Worm (Caenorhabditis elegans): ENCODE data around the gene chca-1.

The chca-1 gene

ce11 chrIV:9651234-9651633 is at the start of gene chca-1 (continued):
- no peak for TF ChIP-seq unc-130 (GFP tag; optimal IDR thresholded peaks at IDR 0.05)
- peak; percentile 77 for TF ChIP-seq nhr-48 (tag; optimal IDR thresholded peaks at IDR 0.05)
- no peak for TF ChIP-seq spr-1 (tag; optimal IDR thresholded peaks at IDR 0.05)
- TF ChIP-seq F49E8.2 (tag; optimal IDR thresholded peaks at IDR 0.05; ENCODE audit: borderline replicate concordance), result no peak
- TF ChIP-seq nhr-10 (tag; optimal IDR thresholded peaks at IDR 0.05), result peak; percentile 22
- no peak for TF ChIP-seq egl-43 (GFP tag; IDR thresholded peaks at IDR 0.05)
- TF ChIP-seq egl-27 (tag; optimal IDR thresholded peaks at IDR 0.05), result no peak
- TF ChIP-seq zfp-3 (GFP tag; conservative IDR thresholded peaks at IDR 0.05), result no peak
- peak in 1 of 2 experiments; percentile 44 for TF ChIP-seq unc-62 (GFP tag; optimal IDR thresholded peaks at IDR 0.05 in 1 of 2)
- TF ChIP-seq unc-62 (tag; optimal IDR thresholded peaks at IDR 0.05), result no peak
- TF ChIP-seq zip-11 (GFP tag; IDR thresholded peaks at IDR 0.05), result no peak
- TF ChIP-seq dmd-9 (GFP tag; IDR thresholded peaks at IDR 0.05), result no peak
- no peak for TF ChIP-seq T26A8.4 (GFP tag; IDR thresholded peaks at IDR 0.05)
- no peak for TF ChIP-seq tra-1 (GFP tag; IDR thresholded peaks at IDR 0.05)
- no peak for TF ChIP-seq pha-4 (GFP tag; IDR thresholded peaks at IDR 0.05)
- no peak for TF ChIP-seq pha-4 (tag; optimal IDR thresholded peaks at IDR 0.05)
- TF ChIP-seq nhr-11 (tag; optimal IDR thresholded peaks at IDR 0.05), result no peak
- no peak for TF ChIP-seq ces-1 (GFP tag; optimal IDR thresholded peaks at IDR 0.05)
- no peak for TF ChIP-seq ctbp-1 (GFP tag; IDR thresholded peaks at IDR 0.05)
- no peak for TF ChIP-seq aly-2 (tag; optimal IDR thresholded peaks at IDR 0.05)
- peak; percentile 75 for TF ChIP-seq mep-1 (tag; optimal IDR thresholded peaks at IDR 0.05)
- peak in 1 of 2 experiments; percentile 29 for TF ChIP-seq hif-1 (tag; optimal IDR thresholded peaks at IDR 0.05)
- TF ChIP-seq spr-3 (GFP tag; optimal IDR thresholded peaks at IDR 0.05), result no peak
- no peak for TF ChIP-seq zip-2 (tag; optimal IDR thresholded peaks at IDR 0.05)

- TF ChIP-seq ztf-11 (tag; optimal IDR thresholded peaks at IDR 0.05) (no peak), egl-27 (tag; optimal IDR thresholded peaks at IDR 0.05) (no peak), lsy-2 (tag; optimal IDR thresholded peaks at IDR 0.05) (no peak), ZK337.2 (GFP tag; IDR thresholded peaks at IDR 0.05) (no peak), ceh-82 (tag; optimal IDR thresholded peaks at IDR 0.05) (no peak), fkh-10 (GFP tag; optimal IDR thresholded peaks at IDR 0.05) (no peak), Y48G9A.11 (GFP tag; IDR thresholded peaks at IDR 0.05) (no peak), T20F7.1 (GFP tag; optimal IDR thresholded peaks at IDR 0.05) (no peak), mdt-29 (GFP tag; IDR thresholded peaks at IDR 0.05) (no peak)
These were observed 49.6 kb upstream of the chca-1 start, which contains the start of gene aat-1 for ce11 chrIV:9601595-9601994. aat-1 (minus strand) TSS chrIV:9601695.

ce11 chrIV:9607945-9608344 is 43.2 kb upstream of the chca-1 start:
- TF ChIP-seq lim-7 (GFP tag; IDR thresholded peaks at IDR 0.05) (no peak), unc-39 (tag; optimal IDR thresholded peaks at IDR 0.05) (no peak), aly-2 (tag; optimal IDR thresholded peaks at IDR 0.05) (no peak), nhr-25 (tag; optimal IDR thresholded peaks at IDR 0.05; ENCODE audit: borderline replicate concordance, insufficient read depth) (no peak), daf-12 (tag; optimal IDR thresholded peaks at IDR 0.05) (no peak), mdl-1 (tag; optimal IDR thresholded peaks at IDR 0.05) (no peak), daf-8 (GFP tag; IDR thresholded peaks at IDR 0.05) (no peak), nhr-237 (tag; optimal IDR thresholded peaks at IDR 0.05) (no peak), nhr-10 (tag; optimal IDR thresholded peaks at IDR 0.05) (no peak), ceh-44 (GFP tag; IDR thresholded peaks at IDR 0.05) (no peak), T26A8.4 (GFP tag; IDR thresholded peaks at IDR 0.05) (no peak), zag-1 (tag; optimal IDR thresholded peaks at IDR 0.05) (no peak), egl-27 (tag; optimal IDR thresholded peaks at IDR 0.05) (no peak), hlh-30 (tag; optimal IDR thresholded peaks at IDR 0.05; ENCODE audit: insufficient read depth) (no peak), cey-2 (tag; optimal IDR thresholded peaks at IDR 0.05; ENCODE audit: borderline replicate concordance, insufficient read depth) (no peak), R02D3.7 (tag; optimal IDR thresholded peaks at IDR 0.05) (no peak), fkh-10 (GFP tag; optimal IDR thresholded peaks at IDR 0.05) (no peak), nhr-77 (tag; optimal IDR thresholded peaks at IDR 0.05) (no peak), pha-4 (GFP tag; IDR thresholded peaks at IDR 0.05) (no peak), pha-4 (tag; optimal IDR thresholded peaks at IDR 0.05) (no peak)
